Fruit fly (Drosophila melanogaster): Measurements from ENCODE around the gene cdi.

DNA sequence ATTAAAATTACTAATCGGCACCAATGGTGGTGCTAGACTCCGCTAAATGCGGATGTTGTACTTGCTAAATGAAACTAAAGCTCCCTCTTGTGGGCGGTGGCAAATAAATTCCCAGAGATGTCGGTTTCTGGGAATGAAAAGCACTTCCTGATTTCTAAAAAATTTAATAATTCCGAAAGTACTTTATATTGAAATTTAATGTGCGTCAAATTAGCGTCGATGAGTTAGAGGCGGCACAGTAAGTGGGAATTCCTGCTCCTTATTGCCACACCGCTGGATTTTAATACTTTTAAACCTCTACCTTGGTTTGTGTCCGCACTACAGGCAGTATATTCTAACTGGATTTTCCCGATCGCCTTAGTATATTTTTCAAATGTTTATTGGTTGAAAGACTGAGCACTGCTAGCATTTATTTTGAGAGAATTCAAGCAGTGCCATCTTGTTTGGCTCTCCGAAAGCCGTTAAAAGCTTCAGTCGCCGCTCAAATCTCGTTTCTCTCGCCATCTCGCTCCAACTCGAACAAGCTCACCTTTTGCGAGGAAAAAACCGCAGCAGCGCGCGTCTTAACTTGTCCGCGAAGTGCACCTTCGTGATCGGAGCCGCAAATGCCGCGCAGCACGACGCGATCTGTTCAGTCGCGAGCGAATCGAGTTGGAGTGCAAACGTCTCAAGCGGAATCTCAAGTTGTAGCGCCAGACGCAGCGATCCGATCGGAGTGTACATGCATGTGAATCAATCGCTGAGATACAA is 2.4 kb upstream of the cdi start, which contains the start of gene CG6040:
- TF ChIP-seq br (GFP tag; optimal IDR thresholded peaks at IDR 0.05) (peak; percentile 27), usp (GFP tag; optimal IDR thresholded peaks at IDR 0.05) (no peak)
